Worm (Caenorhabditis elegans): ENCODE measurements around the gene rps-0.

DNA sequence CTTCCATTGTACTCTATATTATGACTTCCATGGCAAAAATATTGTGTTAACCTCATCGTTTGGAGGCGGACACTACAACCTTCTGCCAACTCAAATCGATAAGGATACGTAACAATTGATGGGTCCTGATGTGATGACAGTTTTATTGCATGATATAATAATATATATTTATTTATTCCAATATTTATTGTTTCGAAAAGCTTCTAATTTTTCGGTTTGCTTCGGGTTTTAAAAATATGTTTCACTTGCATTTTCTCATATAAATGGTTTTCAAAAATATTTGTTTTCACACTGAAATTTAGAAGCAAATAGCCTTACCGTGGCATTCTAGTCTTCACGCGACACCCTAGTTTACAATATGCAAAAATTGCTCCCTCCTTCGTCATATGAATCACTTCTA, 47.2 kb downstream of the rps-0 start, which contains the start of gene T04A8.13:
- TF ChIP-seq ama-1 (optimal IDR thresholded peaks at IDR 0.05): no peak
- TF ChIP-seq nhr-20 (tag; optimal IDR thresholded peaks at IDR 0.05): no peak
- TF ChIP-seq skn-1 (tag; optimal IDR thresholded peaks at IDR 0.05): no peak
- no peak for TF ChIP-seq ztf-11 (tag; optimal IDR thresholded peaks at IDR 0.05)
- no peak for TF ChIP-seq nhr-237 (tag; optimal IDR thresholded peaks at IDR 0.05)
- no peak for TF ChIP-seq blmp-1 (tag; optimal IDR thresholded peaks at IDR 0.05)
- TF ChIP-seq lin-15B (tag; optimal IDR thresholded peaks at IDR 0.05): no peak
- no peak for TF ChIP-seq fos-1 (tag; optimal IDR thresholded peaks at IDR 0.05)
- no peak for TF ChIP-seq unc-86 (tag; optimal IDR thresholded peaks at IDR 0.05)
- no peak for TF ChIP-seq tbx-2 (tag; optimal IDR thresholded peaks at IDR 0.05)
- no peak for TF ChIP-seq unc-130 (tag; optimal IDR thresholded peaks at IDR 0.05)
- no peak for TF ChIP-seq nhr-76 (tag; optimal IDR thresholded peaks at IDR 0.05)
- no peak for TF ChIP-seq mep-1 (tag; optimal IDR thresholded peaks at IDR 0.05)
- no peak for TF ChIP-seq C16A3.4 (tag; optimal IDR thresholded peaks at IDR 0.05)

All from whole organism, L1 larva.